Fruit fly (Drosophila melanogaster): ENCODE data around the gene bur.
A peak's percentile ranks its signal among the peaks of the same experiment; 100 is the strongest.

Gene bur

dm6 chr2L:21156156-21157040 lies 23.1 kb downstream of the bur start, which contains the start of the genes Mpp6 and E2f2 (continued):
- TF ChIP-seq Max (GFP tag; optimal IDR thresholded peaks at IDR 0.05) (peak; percentile 32), CG8765 (GFP tag; IDR thresholded peaks at IDR 0.05) (no peak), insv (GFP tag; optimal IDR thresholded peaks at IDR 0.05) (no peak), CG10654 (GFP tag; optimal IDR thresholded peaks at IDR 0.05) (no peak), CG15479 (GFP tag; optimal IDR thresholded peaks at IDR 0.05) (no peak), lmd (GFP tag; IDR thresholded peaks at IDR 0.05) (peak; percentile 52; the same call in 1 of the 2 replicates), zfh1 (GFP tag; IDR thresholded peaks at IDR 0.05) (peak; percentile 58; the same call in 2 of the 3 replicates), CG3847 (GFP tag; IDR thresholded peaks at IDR 0.05) (peak; percentile 82), dimm (GFP tag; IDR thresholded peaks at IDR 0.05) (no peak), CG1233 (GFP tag; optimal IDR thresholded peaks at IDR 0.05) (no peak), twi (tag; optimal IDR thresholded peaks at IDR 0.05) (no peak), gsb (GFP tag; IDR thresholded peaks at IDR 0.05) (no peak), Asciz (GFP tag; optimal IDR thresholded peaks at IDR 0.05) (no peak), CG18011 (GFP tag; optimal IDR thresholded peaks at IDR 0.05) (no peak), Mad (GFP tag; optimal IDR thresholded peaks at IDR 0.05) (peak; percentile 23), Oli (tag; optimal IDR thresholded peaks at IDR 0.05) (no peak), CG14860 (GFP tag; IDR thresholded peaks at IDR 0.05; ENCODE audit: partially characterized antibody) (0 out of 3 replicates have a peak, but pooled peaks have one; percentile 50), bab2 (GFP tag; optimal IDR thresholded peaks at IDR 0.05) (peak; percentile 18), CG12071 (GFP tag; optimal IDR thresholded peaks at IDR 0.05) (no peak), HmgZ (tag; optimal IDR thresholded peaks at IDR 0.05) (peak; percentile 43), zen (tag; optimal IDR thresholded peaks at IDR 0.05) (no peak), HLHmδ (GFP tag; optimal IDR thresholded peaks at IDR 0.05) (no peak), mam (GFP tag; optimal IDR thresholded peaks at IDR 0.05) (peak; percentile 58), corto (GFP tag; optimal IDR thresholded peaks at IDR 0.05) (no peak), Fer1 (GFP tag; optimal IDR thresholded peaks at IDR 0.05) (peak; percentile 21), CG3407 (GFP tag; optimal IDR thresholded peaks at IDR 0.05) (no peak), Sox100B (GFP tag; optimal IDR thresholded peaks at IDR 0.05) (peak; percentile 36), sob (GFP tag; IDR thresholded peaks at IDR 0.05) (peak; percentile 86), CG7745 (tag; optimal IDR thresholded peaks at IDR 0.05) (no peak), CG11560 (tag; IDR thresholded peaks at IDR 0.05) (peak; percentile 49; the same call in 1 of the 3 replicates), CG14710 (tag; optimal IDR thresholded peaks at IDR 0.05) (peak; percentile 56), CG1529 (GFP tag; optimal IDR thresholded peaks at IDR 0.05) (no peak), gcm2 (GFP tag; optimal IDR thresholded peaks at IDR 0.05) (no peak), CG3281 (GFP tag; optimal IDR thresholded peaks at IDR 0.05) (peak; percentile 4), CG11247 (GFP tag; IDR thresholded peaks at IDR 0.05) (peak; percentile 71), CG5245 (GFP tag; optimal IDR thresholded peaks at IDR 0.05) (no peak), Lpt (GFP tag; optimal IDR thresholded peaks at IDR 0.05) (no peak), Sox102F (GFP tag; optimal IDR thresholded peaks at IDR 0.05) (no peak), esg (GFP tag; conservative IDR thresholded peaks at IDR 0.05) (no peak), lab (GFP tag; optimal IDR thresholded peaks at IDR 0.05) (no peak), CG13624 (GFP tag; optimal IDR thresholded peaks at IDR 0.05) (peak; percentile 64), CkIIα-i1 (GFP tag; IDR thresholded peaks at IDR 0.05) (no peak), Eip74EF (GFP tag; optimal IDR thresholded peaks at IDR 0.05) (no peak), CG33557 (GFP tag; optimal IDR thresholded peaks at IDR 0.05) (peak; percentile 3), Jarid2 (GFP tag; optimal IDR thresholded peaks at IDR 0.05) (no peak), ewg (GFP tag; optimal IDR thresholded peaks at IDR 0.05) (peak; percentile 93), D19A (tag; optimal IDR thresholded peaks at IDR 0.05) (no peak), CG6654 (GFP tag; optimal IDR thresholded peaks at IDR 0.05) (no peak)

All from whole organism, embryonic.